Fruit fly (Drosophila melanogaster): ENCODE measurements around the gene CG43993.

The CG43993 gene

dm6 chr3L:12023137-12023792 lies 9.1 kb upstream of the CG43993 start (continued):
- TF ChIP-seq esn (GFP tag; optimal IDR thresholded peaks at IDR 0.05) (peak; percentile 11), cyc (GFP tag; optimal IDR thresholded peaks at IDR 0.05) (no peak), net (GFP tag; optimal IDR thresholded peaks at IDR 0.05) (no peak), CG8319 (GFP tag; optimal IDR thresholded peaks at IDR 0.05) (no peak), CG3919 (GFP tag; optimal IDR thresholded peaks at IDR 0.05) (no peak), lz (GFP tag; optimal IDR thresholded peaks at IDR 0.05) (no peak), CG11902 (GFP tag; optimal IDR thresholded peaks at IDR 0.05) (no peak), CG10669 (GFP tag; optimal IDR thresholded peaks at IDR 0.05) (no peak), CG34406 (GFP tag; optimal IDR thresholded peaks at IDR 0.05) (no peak), salr (GFP tag; optimal IDR thresholded peaks at IDR 0.05) (no peak), Eip78C (GFP tag) (peak; percentile 59), CG1621 (tag; optimal IDR thresholded peaks at IDR 0.05) (no peak), Eip75B (GFP tag; optimal IDR thresholded peaks at IDR 0.05) (no peak), CG8119 (GFP tag; IDR thresholded peaks at IDR 0.05) (peak; percentile 63; the same call in 2 of the 3 replicates), CG4318 (GFP tag; optimal IDR thresholded peaks at IDR 0.05) (peak; percentile 45), acj6 (GFP tag; optimal IDR thresholded peaks at IDR 0.05) (no peak), Eip93F (GFP tag; optimal IDR thresholded peaks at IDR 0.05) (no peak), fkh (GFP tag; optimal IDR thresholded peaks at IDR 0.05) (no peak), ss (GFP tag; optimal IDR thresholded peaks at IDR 0.05) (no peak), Hr4 (GFP tag; optimal IDR thresholded peaks at IDR 0.05) (peak; percentile 45), OdsH (GFP tag; optimal IDR thresholded peaks at IDR 0.05) (peak; percentile 9), CG11762 (GFP tag; optimal IDR thresholded peaks at IDR 0.05; ENCODE audit: insufficient read depth) (no peak), CG31627 (GFP tag; optimal IDR thresholded peaks at IDR 0.05) (no peak), fd85E (GFP tag; optimal IDR thresholded peaks at IDR 0.05) (no peak), pdm3 (GFP tag; optimal IDR thresholded peaks at IDR 0.05) (peak; percentile 30), Blimp-1 (GFP tag; optimal IDR thresholded peaks at IDR 0.05) (no peak), Sox15 (GFP tag; optimal IDR thresholded peaks at IDR 0.05) (no peak), Lpt (GFP tag; optimal IDR thresholded peaks at IDR 0.05) (no peak), CG11294 (GFP tag; IDR thresholded peaks at IDR 0.05) (no peak), topi (GFP tag; optimal IDR thresholded peaks at IDR 0.05) (no peak), dac (GFP tag; optimal IDR thresholded peaks at IDR 0.05) (no peak), vri (GFP tag; optimal IDR thresholded peaks at IDR 0.05) (no peak), Hr39 (GFP tag; optimal IDR thresholded peaks at IDR 0.05) (no peak), Sox102F (GFP tag; optimal IDR thresholded peaks at IDR 0.05) (no peak)

dm6 chr3L:12024947-12025346 lies 7.4 kb upstream of the CG43993 start:
- peak; percentile 68 for TF ChIP-seq Eip78C (GFP tag)
- peak; percentile 15 for TF ChIP-seq CG4318 (GFP tag; optimal IDR thresholded peaks at IDR 0.05)
- TF ChIP-seq Hr4 (GFP tag; optimal IDR thresholded peaks at IDR 0.05): peak; percentile 37
- TF ChIP-seq salr (GFP tag; optimal IDR thresholded peaks at IDR 0.05): no peak
- no peak for TF ChIP-seq eg (GFP tag; IDR thresholded peaks at IDR 0.05)
- no peak for TF ChIP-seq CG3032 (tag; optimal IDR thresholded peaks at IDR 0.05)
- peak; percentile 34 for TF ChIP-seq topi (GFP tag; optimal IDR thresholded peaks at IDR 0.05)
- TF ChIP-seq Met (GFP tag; optimal IDR thresholded peaks at IDR 0.05): peak; percentile 41
- TF ChIP-seq CG6792 (GFP tag; optimal IDR thresholded peaks at IDR 0.05): peak; percentile 15
- TF ChIP-seq OdsH (GFP tag; optimal IDR thresholded peaks at IDR 0.05): peak; percentile 27
- peak; percentile 16 for TF ChIP-seq CG31627 (GFP tag; optimal IDR thresholded peaks at IDR 0.05)
- peak; percentile 4 for TF ChIP-seq Sox102F (GFP tag; optimal IDR thresholded peaks at IDR 0.05)
- peak; percentile 17 for TF ChIP-seq Smox (GFP tag; optimal IDR thresholded peaks at IDR 0.05)
- TF ChIP-seq CG6163 (GFP tag; IDR thresholded peaks at IDR 0.05): peak; percentile 31; the same call in 2 of the 3 replicates
- TF ChIP-seq cyc (GFP tag; optimal IDR thresholded peaks at IDR 0.05): peak; percentile 11
- peak; percentile 33 for TF ChIP-seq achi (GFP tag; optimal IDR thresholded peaks at IDR 0.05)
- peak; percentile 17 for TF ChIP-seq net (GFP tag; optimal IDR thresholded peaks at IDR 0.05)
- TF ChIP-seq CG3919 (GFP tag; optimal IDR thresholded peaks at IDR 0.05): peak; percentile 27
- TF ChIP-seq CG15336 (GFP tag; IDR thresholded peaks at IDR 0.05): peak; percentile 65
- TF ChIP-seq fkh (GFP tag; optimal IDR thresholded peaks at IDR 0.05): no peak
- peak; percentile 56 for TF ChIP-seq CG6276 (GFP tag; optimal IDR thresholded peaks at IDR 0.05)
- no peak for TF ChIP-seq Blimp-1 (GFP tag; optimal IDR thresholded peaks at IDR 0.05)
- TF ChIP-seq Gug (GFP tag; IDR thresholded peaks at IDR 0.05): no peak
- TF ChIP-seq CG8119 (GFP tag; IDR thresholded peaks at IDR 0.05): peak; percentile 53; the same call in 1 of the 3 replicates
- peak; percentile 78 for TF ChIP-seq CG32006 (GFP tag; optimal IDR thresholded peaks at IDR 0.05)
- peak; percentile 34 for TF ChIP-seq acj6 (GFP tag; optimal IDR thresholded peaks at IDR 0.05)
- peak; percentile 31 for TF ChIP-seq Hr39 (GFP tag; optimal IDR thresholded peaks at IDR 0.05)
- TF ChIP-seq Eip75B (GFP tag; optimal IDR thresholded peaks at IDR 0.05): peak; percentile 11
- TF ChIP-seq esn (GFP tag; optimal IDR thresholded peaks at IDR 0.05): peak; percentile 37
- TF ChIP-seq CG34406 (GFP tag; optimal IDR thresholded peaks at IDR 0.05): peak; percentile 21
- no peak for TF ChIP-seq Lpt (GFP tag; optimal IDR thresholded peaks at IDR 0.05)

Measured in whole organism, prepupa.